Worm (Caenorhabditis elegans) whole organism, L1 larva: Measurements from ENCODE around the gene lrx-1.

Experiments used
- blmp-1 ChIP-seq: fragments of 150-350 bp; optimal IDR thresholded peaks from 2 replicates; lab custom pipeline; 2014; ENCODE audit warnings: missing biosample characterization, missing genetic modification characterization
- dsc-1 ChIP-seq: sonication (generic microtip); optimal IDR thresholded peaks from 2 replicates; lab custom pipeline; 2016; ENCODE audit warnings: mild to moderate bottlenecking, missing genetic modification characterization, missing compliant biosample characterization
- egl-13 ChIP-seq: sonication (generic microtip); optimal IDR thresholded peaks from 2 replicates; lab custom pipeline; 2016; ENCODE audit warnings: missing genotype, missing genetic modification reagents, missing genetic modification characterization, missing compliant biosample characterization
- isw-1 ChIP-seq: fragments of 200-800 bp; sonication (Bioruptor generic); IDR thresholded peaks from 2 replicates; pipeline ENCODE4 v1.3.6; 2022; ENCODE audit warnings: missing genetic modification characterization, missing compliant biosample characterization
- jun-1 ChIP-seq: fragments of 150-350 bp; optimal IDR thresholded peaks from 2 replicates; lab custom pipeline; 2014; ENCODE audit warnings: missing biosample characterization, missing genetic modification reagents, missing genetic modification characterization
- lin-39 ChIP-seq: fragments of 150-350 bp; optimal IDR thresholded peaks from 2 replicates; lab custom pipeline; 2014; ENCODE audit warnings: missing biosample characterization, missing genetic modification reagents, missing genetic modification characterization
- skn-1 ChIP-seq: fragments of 150-350 bp; optimal IDR thresholded peaks from 2 replicates; lab custom pipeline; 2014; ENCODE audit warnings: missing biosample characterization, missing genetic modification characterization
- unc-86 ChIP-seq: sonication (generic microtip); optimal IDR thresholded peaks from 2 replicates; lab custom pipeline; 2016; ENCODE audit warnings: missing genetic modification characterization, missing compliant biosample characterization

DNA sequence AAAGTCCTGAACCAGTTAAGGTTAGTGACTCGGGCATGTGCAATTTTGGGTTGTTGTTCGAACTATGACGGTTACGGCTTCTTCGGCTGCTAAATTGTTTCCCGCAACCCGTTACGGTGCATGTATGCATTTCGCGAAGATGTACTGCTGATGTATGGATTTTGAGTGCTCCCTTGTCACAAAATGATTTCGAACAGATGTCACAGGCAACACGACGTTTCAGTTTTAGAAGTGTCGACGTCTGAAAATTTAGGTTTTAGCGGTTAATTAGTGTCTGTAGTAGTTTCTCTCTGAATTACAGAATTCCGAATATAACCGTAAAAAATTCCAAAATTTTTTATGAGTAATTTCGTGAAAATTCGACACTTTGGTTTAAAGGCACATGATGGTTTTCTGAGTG, 23.3 kb downstream of the lrx-1 start:
- no peak for TF ChIP-seq dsc-1 (tag; lab: Kevin White, UChicago)
- no peak for TF ChIP-seq skn-1 (tag; lab: Kevin White, UChicago)
- TF ChIP-seq blmp-1 = no peak
- TF ChIP-seq jun-1 (tag; lab: Kevin White, UChicago) = no peak
- no peak for TF ChIP-seq isw-1
- TF ChIP-seq unc-86 = no peak
- TF ChIP-seq lin-39 (tag; lab: Kevin White, UChicago) = no peak
- TF ChIP-seq egl-13 (tag; lab: Kevin White, UChicago) = no peak
